Fruit fly (Drosophila melanogaster) whole organism, pupa: ENCODE results near the gene Dip-C.

Source experiments
- CG12605 ChIP-seq: fragments of 200-800 bp; sonication (Bioruptor generic); IDR thresholded peaks from 2 replicates; pipeline ENCODE4 v1.3.6; 2022; ENCODE audit warnings: missing biosample characterization, missing genetic modification characterization
- CG14655 ChIP-seq: fragments of 200-800 bp; sonication (Bioruptor generic); optimal IDR thresholded peaks from 3 replicates; lab custom pipeline; 2017; ENCODE audit warnings: mild to moderate bottlenecking, missing biosample characterization, missing genetic modification reagents, missing genetic modification characterization
- CG8159 ChIP-seq: fragments of 200-800 bp; sonication (Bioruptor generic); optimal IDR thresholded peaks from 3 replicates; lab custom pipeline; 2018; ENCODE audit warnings: missing biosample characterization, mild to moderate bottlenecking, missing genetic modification characterization, moderate library complexity
- Ets98B ChIP-seq: fragments of 200-800 bp; sonication (Bioruptor generic); IDR thresholded peaks from 2 replicates; pipeline ENCODE4 v1.3.6; 2022; ENCODE audit warnings: missing biosample characterization, missing genetic modification characterization
- Pif1A ChIP-seq: fragments of 200-800 bp; sonication (Bioruptor generic); optimal IDR thresholded peaks from 3 replicates; lab custom pipeline; 2016; ENCODE audit warnings: missing biosample characterization, missing genetic modification characterization
- fd96Ca ChIP-seq: fragments of 200-800 bp; sonication (Bioruptor generic); IDR thresholded peaks from 3 replicates; pipeline ENCODE4 v1.3.6; 2022; ENCODE audit warnings: missing biosample characterization, missing genetic modification characterization
- rn ChIP-seq: fragments of 200-800 bp; sonication (Bioruptor generic); IDR thresholded peaks from 2 replicates; pipeline ENCODE4 v1.3.6; 2022; ENCODE audit warnings: missing biosample characterization, missing genetic modification characterization

DNA sequence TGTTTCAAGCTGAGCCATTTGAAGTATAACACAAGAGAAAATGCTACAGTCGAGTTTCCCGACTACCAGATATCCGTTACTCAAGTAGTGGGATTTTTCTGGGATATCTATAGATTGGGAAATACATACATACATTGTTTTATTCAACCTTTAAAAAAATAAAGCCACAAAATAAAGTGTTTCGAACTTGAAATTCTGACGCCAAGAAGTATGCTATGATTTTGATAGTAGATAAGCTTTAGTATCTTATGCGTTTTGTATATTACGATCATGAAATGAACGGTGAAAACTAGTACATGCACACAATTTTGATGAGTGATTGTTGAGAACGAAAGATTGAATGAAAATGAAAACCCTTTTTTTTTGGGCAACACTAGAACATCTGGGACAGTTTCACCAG is 50.0 kb downstream of the Dip-C start:
- no peak for TF ChIP-seq CG12605 (GFP tag; lab: Robert Waterston, UW)
- no peak for TF ChIP-seq Pif1A (GFP tag; lab: Kevin White, UChicago)
- no peak for TF ChIP-seq fd96Ca (GFP tag; lab: Robert Waterston, UW)
- TF ChIP-seq rn (GFP tag; lab: Robert Waterston, UW) = no peak
- TF ChIP-seq CG14655 (GFP tag; lab: Kevin White, UChicago) = no peak
- no peak for TF ChIP-seq Ets98B (GFP tag; lab: Robert Waterston, UW)
- no peak for TF ChIP-seq CG8159 (tag; lab: Kevin White, UChicago)
